Worm (Caenorhabditis elegans) whole organism, late embryonic: ENCODE measurements around the gene sre-16.

ENCODE experiments used
- C08G9.2 ChIP-seq: sonication (generic microtip); optimal IDR thresholded peaks from 2 replicates; lab custom pipeline; 2016; ENCODE audit warnings: mild to moderate bottlenecking, missing genetic modification characterization, moderate library complexity, missing compliant biosample characterization
- C38D4.7 ChIP-seq: fragments of 200-800 bp; sonication (Bioruptor generic); optimal IDR thresholded peaks from 2 replicates; lab custom pipeline; 2018; ENCODE audit warnings: mild to moderate bottlenecking, missing genetic modification characterization, moderate library complexity, missing compliant biosample characterization
- F13H6.1 ChIP-seq: sonication (generic microtip); optimal IDR thresholded peaks from 2 replicates; lab custom pipeline; 2016; ENCODE audit warnings: missing genetic modification characterization, missing compliant biosample characterization
- T23F11.4 ChIP-seq: fragments of 200-800 bp; sonication (Bioruptor generic); optimal IDR thresholded peaks from 2 replicates; lab custom pipeline; 2018; ENCODE audit warnings: mild to moderate bottlenecking, missing genetic modification characterization, missing compliant biosample characterization
- Y22D7AL.16 ChIP-seq: sonication (generic microtip); optimal IDR thresholded peaks from 2 replicates; lab custom pipeline; 2016; ENCODE audit warnings: missing genetic modification characterization, missing compliant biosample characterization
- ahr-1 ChIP-seq: sonication (generic microtip); optimal IDR thresholded peaks from 2 replicates; lab custom pipeline; 2016; ENCODE audit warnings: missing genetic modification characterization, missing compliant biosample characterization
- ama-1 ChIP-seq: fragments of 150-350 bp; optimal IDR thresholded peaks from 2 replicates; lab custom pipeline; 2014
- ceh-18 ChIP-seq: sonication (generic microtip); optimal IDR thresholded peaks from 2 replicates; lab custom pipeline; 2016; ENCODE audit warnings: missing genetic modification characterization, missing compliant biosample characterization
- ceh-19 ChIP-seq: fragments of 200-800 bp; sonication (Bioruptor generic); optimal IDR thresholded peaks from 2 replicates; lab custom pipeline; 2018; ENCODE audit warnings: mild to moderate bottlenecking, missing genetic modification characterization, missing compliant biosample characterization
- ceh-2 ChIP-seq: sonication (generic microtip); optimal IDR thresholded peaks from 2 replicates; lab custom pipeline; 2016; ENCODE audit warnings: missing genotype, missing genetic modification characterization, missing compliant biosample characterization
- ceh-24 ChIP-seq: sonication (generic microtip); optimal IDR thresholded peaks from 2 replicates; lab custom pipeline; 2016; ENCODE audit warnings: mild to moderate bottlenecking, missing genetic modification characterization, missing compliant biosample characterization
- ceh-30 ChIP-seq: fragments of 150-350 bp; optimal IDR thresholded peaks from 2 replicates; lab custom pipeline; 2014; ENCODE audit warnings: missing biosample characterization, missing genetic modification characterization
- ceh-34 ChIP-seq: sonication (generic microtip); optimal IDR thresholded peaks from 2 replicates; lab custom pipeline; 2016; ENCODE audit warnings: mild to moderate bottlenecking, missing genetic modification characterization, missing compliant biosample characterization
- ceh-45 ChIP-seq: fragments of 200-800 bp; sonication (Bioruptor generic); IDR thresholded peaks from 2 replicates; pipeline ENCODE4 v1.3.6; 2022; ENCODE audit warnings: missing genetic modification reagents, missing genetic modification characterization, missing compliant biosample characterization
- ceh-48 ChIP-seq: sonication (generic microtip); optimal IDR thresholded peaks from 2 replicates; lab custom pipeline; 2016; ENCODE audit warnings: missing genetic modification characterization, inconsistent platforms, missing compliant biosample characterization
- che-1 ChIP-seq: sonication (generic microtip); optimal IDR thresholded peaks from 2 replicates; lab custom pipeline; 2016; ENCODE audit warnings: mild to moderate bottlenecking, missing genetic modification characterization, missing compliant biosample characterization
- dve-1 ChIP-seq: sonication (generic microtip); optimal IDR thresholded peaks from 2 replicates; lab custom pipeline; 2017; ENCODE audit warnings: antibody characterized with exemption, mild to moderate bottlenecking, missing genetic modification characterization, missing compliant biosample characterization
- elt-4 ChIP-seq: sonication (generic microtip); optimal IDR thresholded peaks from 2 replicates; lab custom pipeline; 2016; ENCODE audit warnings: missing genetic modification characterization, missing compliant biosample characterization
- ets-4 ChIP-seq: sonication (generic microtip); optimal IDR thresholded peaks from 2 replicates; lab custom pipeline; 2016; ENCODE audit warnings: missing genetic modification characterization, missing compliant biosample characterization
- eyg-1 ChIP-seq: sonication (generic microtip); optimal IDR thresholded peaks from 2 replicates; lab custom pipeline; 2016; ENCODE audit warnings: missing genotype, missing genetic modification characterization, missing compliant biosample characterization
- fkh-10 ChIP-seq: fragments of 150-350 bp; optimal IDR thresholded peaks from 2 replicates; lab custom pipeline; 2014; ENCODE audit warnings: missing biosample characterization, missing genetic modification reagents, missing genetic modification characterization
- fkh-6 ChIP-seq: sonication (generic microtip); optimal IDR thresholded peaks from 2 replicates; lab custom pipeline; 2016; ENCODE audit warnings: missing genetic modification characterization, missing compliant biosample characterization
- gmeb-2 ChIP-seq: sonication (generic microtip); optimal IDR thresholded peaks from 2 replicates; lab custom pipeline; 2016; ENCODE audit warnings: missing genetic modification characterization, inconsistent platforms, missing compliant biosample characterization
- hlh-13 ChIP-seq: fragments of 200-800 bp; sonication (Bioruptor generic); optimal IDR thresholded peaks from 2 replicates; lab custom pipeline; 2018; ENCODE audit warnings: mild to moderate bottlenecking, missing genetic modification characterization, missing compliant biosample characterization
- hlh-15 ChIP-seq: sonication (generic microtip); optimal IDR thresholded peaks from 2 replicates; lab custom pipeline; 2016; ENCODE audit warnings: missing genetic modification characterization, missing compliant biosample characterization
- hlh-30 ChIP-seq: sonication (generic microtip); optimal IDR thresholded peaks from 2 replicates; lab custom pipeline; 2017; ENCODE audit warnings: antibody characterized with exemption, missing genetic modification characterization, missing compliant biosample characterization; ENCODE audit not compliant: insufficient read depth
- hlh-6 ChIP-seq: sonication (generic microtip); optimal IDR thresholded peaks from 2 replicates; lab custom pipeline; 2016; ENCODE audit warnings: missing genotype, missing genetic modification characterization, missing compliant biosample characterization
- hlh-8 ChIP-seq: sonication (generic microtip); optimal IDR thresholded peaks from 2 replicates; lab custom pipeline; 2016; ENCODE audit warnings: missing genotype, missing genetic modification characterization, missing compliant biosample characterization
- lin-11 ChIP-seq: fragments of 200-800 bp; sonication (Bioruptor generic); optimal IDR thresholded peaks from 2 replicates; lab custom pipeline; 2018; ENCODE audit warnings: mild to moderate bottlenecking, missing genetic modification characterization, missing compliant biosample characterization
- nhr-11 ChIP-seq: fragments of 150-350 bp; optimal IDR thresholded peaks from 2 replicates; lab custom pipeline; 2014; ENCODE audit warnings: missing biosample characterization, missing genetic modification characterization
- nhr-232 ChIP-seq: sonication (generic microtip); optimal IDR thresholded peaks from 2 replicates; lab custom pipeline; 2016; ENCODE audit warnings: missing genetic modification characterization, missing compliant biosample characterization
- npax-4 ChIP-seq: sonication (generic microtip); optimal IDR thresholded peaks from 2 replicates; lab custom pipeline; 2016; ENCODE audit warnings: missing genetic modification characterization, missing compliant biosample characterization
- odd-2 ChIP-seq: sonication (generic microtip); optimal IDR thresholded peaks from 2 replicates; lab custom pipeline; 2017; ENCODE audit warnings: antibody characterized with exemption, mild to moderate bottlenecking, missing genetic modification characterization, missing compliant biosample characterization
- pat-9 ChIP-seq: fragments of 200-800 bp; sonication (Bioruptor generic); optimal IDR thresholded peaks from 2 replicates; lab custom pipeline; 2018; ENCODE audit warnings: mild to moderate bottlenecking, missing genetic modification characterization, moderate library complexity, missing compliant biosample characterization
- pax-1 ChIP-seq: fragments of 150-350 bp; optimal IDR thresholded peaks from 2 replicates; lab custom pipeline; 2014; ENCODE audit warnings: missing biosample characterization, missing genetic modification characterization
- pha-2 ChIP-seq: sonication (generic microtip); optimal IDR thresholded peaks from 2 replicates; lab custom pipeline; 2017; ENCODE audit warnings: mild to moderate bottlenecking, missing genetic modification characterization, missing compliant biosample characterization
- pha-4 ChIP-seq: fragments of 150-350 bp; optimal IDR thresholded peaks from 2 replicates; lab custom pipeline; 2018; ENCODE audit warnings: missing biosample characterization, missing genetic modification reagents, missing genetic modification characterization
- pqm-1 ChIP-seq: sonication (generic microtip); optimal IDR thresholded peaks from 2 replicates; lab custom pipeline; 2016; ENCODE audit warnings: missing genetic modification characterization, missing compliant biosample characterization
- pros-1 ChIP-seq: fragments of 150-350 bp; optimal IDR thresholded peaks from 2 replicates; lab custom pipeline; 2014; ENCODE audit warnings: missing biosample characterization, missing genetic modification reagents, missing genetic modification characterization
- ref-2 ChIP-seq: sonication (generic microtip); optimal IDR thresholded peaks from 2 replicates; lab custom pipeline; 2016; ENCODE audit warnings: missing genetic modification characterization, missing compliant biosample characterization
- rnt-1 ChIP-seq: sonication (generic microtip); optimal IDR thresholded peaks from 2 replicates; lab custom pipeline; 2016; ENCODE audit warnings: missing genetic modification characterization, missing compliant biosample characterization
- sox-4 ChIP-seq: sonication (generic microtip); optimal IDR thresholded peaks from 2 replicates; lab custom pipeline; 2017; ENCODE audit warnings: mild to moderate bottlenecking, missing genetic modification characterization, inconsistent platforms, missing compliant biosample characterization
- syd-9 ChIP-seq: sonication (generic microtip); optimal IDR thresholded peaks from 2 replicates; lab custom pipeline; 2016; ENCODE audit warnings: mild to moderate bottlenecking, missing genetic modification characterization, moderate library complexity, missing compliant biosample characterization
- tbx-2 ChIP-seq: sonication (generic microtip); optimal IDR thresholded peaks from 2 replicates; lab custom pipeline; 2016; ENCODE audit warnings: missing genetic modification characterization, missing compliant biosample characterization
- ttx-3 ChIP-seq: sonication (generic microtip); optimal IDR thresholded peaks from 2 replicates; lab custom pipeline; 2016; ENCODE audit warnings: missing genetic modification reagents, missing genetic modification characterization, missing compliant biosample characterization
- unc-55 ChIP-seq: sonication (generic microtip); optimal IDR thresholded peaks from 2 replicates; lab custom pipeline; 2017; ENCODE audit warnings: missing biosample characterization, missing genetic modification reagents, missing genetic modification characterization
- unc-86 ChIP-seq: sonication (generic microtip); optimal IDR thresholded peaks from 2 replicates; lab custom pipeline; 2016; ENCODE audit warnings: missing genetic modification characterization, missing compliant biosample characterization
- zip-5 ChIP-seq: sonication (generic microtip); optimal IDR thresholded peaks from 2 replicates; lab custom pipeline; 2016; ENCODE audit warnings: missing genetic modification characterization, missing compliant biosample characterization

The sre-16 gene

ce11 chrIV:12268272-12269045 lies 32.5 kb upstream of the sre-16 start, which contains the start of the genes ppm-1.H and rpl-34 (continued):
- TF ChIP-seq hlh-8 (tag; lab: Kevin White, UChicago): peak; percentile 34
- no peak for TF ChIP-seq hlh-13 (GFP tag; lab: Kevin White, UChicago)
- no peak for TF ChIP-seq ceh-24 (tag; lab: Kevin White, UChicago)
- TF ChIP-seq T23F11.4 (GFP tag; lab: Kevin White, UChicago): no peak
- no peak for TF ChIP-seq ahr-1 (tag; lab: Kevin White, UChicago)
- TF ChIP-seq odd-2: no peak
- TF ChIP-seq gmeb-2 (tag; lab: Kevin White, UChicago): no peak
- TF ChIP-seq tbx-2 (tag; lab: Kevin White, UChicago): peak; percentile 36
- no peak for TF ChIP-seq ref-2 (tag; lab: Kevin White, UChicago)
- no peak for TF ChIP-seq che-1
- peak; percentile 58 for TF ChIP-seq unc-55 (GFP tag; lab: Kevin White, UChicago)
- TF ChIP-seq lin-11: no peak
- TF ChIP-seq Y22D7AL.16 (tag; lab: Kevin White, UChicago): no peak
- TF ChIP-seq C08G9.2 (tag; lab: Kevin White, UChicago): no peak
- no peak for TF ChIP-seq pat-9 (tag; lab: Kevin White, UChicago)
- TF ChIP-seq nhr-11 (tag; lab: Kevin White, UChicago): no peak
- TF ChIP-seq pax-1: peak; percentile 50
- TF ChIP-seq zip-5 (tag; lab: Kevin White, UChicago): peak; percentile 39
- no peak for TF ChIP-seq pha-4 (tag; lab: Kevin White, UChicago)
- no peak for TF ChIP-seq fkh-10 (GFP tag; lab: Kevin White, UChicago)
- no peak for TF ChIP-seq F13H6.1 (tag; lab: Kevin White, UChicago)
- no peak for TF ChIP-seq pha-2 (tag; lab: Kevin White, UChicago)
- TF ChIP-seq rnt-1 (tag; lab: Kevin White, UChicago): no peak
- TF ChIP-seq elt-4 (tag; lab: Kevin White, UChicago): no peak
- no peak for TF ChIP-seq dve-1 (tag; lab: Kevin White, UChicago)
- TF ChIP-seq unc-86 (tag; lab: Kevin White, UChicago): no peak
- TF ChIP-seq sox-4: no peak
- no peak for TF ChIP-seq ama-1 (lab: Kevin White, UChicago)
- TF ChIP-seq ceh-48 (tag; lab: Kevin White, UChicago): peak; percentile 51
- TF ChIP-seq ceh-30 (tag; lab: Kevin White, UChicago): no peak
- TF ChIP-seq eyg-1 (tag; lab: Kevin White, UChicago): no peak
- peak; percentile 39 for TF ChIP-seq ceh-34 (tag; lab: Kevin White, UChicago)
- TF ChIP-seq ceh-18 (tag; lab: Kevin White, UChicago): peak; percentile 21
- TF ChIP-seq syd-9 (tag; lab: Kevin White, UChicago): no peak
- TF ChIP-seq nhr-232: no peak
- no peak for TF ChIP-seq npax-4 (tag; lab: Kevin White, UChicago)
- no peak for TF ChIP-seq fkh-6 (tag; lab: Kevin White, UChicago)
- TF ChIP-seq ceh-19: no peak
- no peak for TF ChIP-seq ets-4
- no peak for TF ChIP-seq C38D4.7
- TF ChIP-seq hlh-15 (tag; lab: Kevin White, UChicago): no peak
- no peak for TF ChIP-seq hlh-6
- no peak for TF ChIP-seq ceh-2
- peak; percentile 33 for TF ChIP-seq hlh-30 (tag; lab: Kevin White, UChicago)
- TF ChIP-seq ttx-3 (tag; lab: Kevin White, UChicago): peak; percentile 14
- no peak for TF ChIP-seq pqm-1
- no peak for TF ChIP-seq ceh-45 (GFP tag; lab: Robert Waterston, UW)
- TF ChIP-seq pros-1 (tag; lab: Kevin White, UChicago): no peak
